Worm (Caenorhabditis elegans): ENCODE results near the gene daf-9.

DNA sequence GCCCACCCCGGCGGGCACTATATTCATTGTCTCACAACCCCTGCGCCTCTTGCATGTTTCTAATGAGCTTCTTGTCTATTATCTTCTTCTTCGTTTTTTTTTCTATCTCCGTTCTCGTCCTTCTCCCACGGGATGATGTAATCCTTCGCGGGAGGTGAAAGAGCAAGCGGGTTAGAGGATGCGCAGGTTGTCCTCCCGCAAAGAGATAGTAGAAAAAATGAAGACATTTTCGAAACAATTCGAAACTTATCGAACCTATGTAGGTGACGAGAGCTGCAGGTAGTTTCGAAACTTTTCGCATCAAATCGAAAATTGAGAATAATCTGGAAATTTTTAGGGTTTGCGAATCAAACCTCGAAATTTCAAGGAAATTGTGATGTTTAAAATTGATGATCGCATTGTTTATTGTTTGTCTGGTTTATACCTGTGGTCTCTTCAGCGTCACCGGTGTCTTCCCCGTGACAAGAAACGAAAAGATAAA is 53.6 kb downstream of the daf-9 start:
- no peak for TF ChIP-seq flt-1 (GFP tag; IDR thresholded peaks at IDR 0.05)
- no peak for TF ChIP-seq cog-1 (tag; optimal IDR thresholded peaks at IDR 0.05)
- no peak for TF ChIP-seq ref-1 (GFP tag; conservative IDR thresholded peaks at IDR 0.05)
- no peak for TF ChIP-seq ztf-23 (GFP tag; IDR thresholded peaks at IDR 0.05)

Measured in whole organism, midembryonic.